Fruit fly (Drosophila melanogaster): ENCODE measurements around the gene CG7886.

- TF ChIP-seq pan (optimal IDR thresholded peaks at IDR 0.05), result no peak
- TF ChIP-seq psq (optimal IDR thresholded peaks at IDR 0.05), result no peak
- no peak for TF ChIP-seq CG8478 (optimal IDR thresholded peaks at IDR 0.05)
- TF ChIP-seq EcR (GFP tag; optimal IDR thresholded peaks at IDR 0.05), result no peak
- no peak for TF ChIP-seq Dll (optimal IDR thresholded peaks at IDR 0.05)
Measured at dm6 chr3R:14625215-14626156, 16.9 kb downstream of the CG7886 start, which contains the start of the genes put and His4r.
